Fruit fly (Drosophila melanogaster) whole organism: ENCODE data around the gene Arr2.

Experiments
- CG8478 ChIP-seq: fragments of >200 bp; optimal IDR thresholded peaks from 2 replicates; lab custom pipeline; 2018; ENCODE audit warnings: inconsistent platforms
- pan ChIP-seq: fragments of >200 bp; optimal IDR thresholded peaks from 2 replicates; lab custom pipeline; 2017
- psq ChIP-seq: fragments of >200 bp; optimal IDR thresholded peaks from 2 replicates; lab custom pipeline; 2017
- usp ChIP-seq: fragments of >200 bp; optimal IDR thresholded peaks from 2 replicates; lab custom pipeline; 2017; ENCODE audit warnings: missing biosample characterization, missing genetic modification characterization, mixed read lengths

DNA sequence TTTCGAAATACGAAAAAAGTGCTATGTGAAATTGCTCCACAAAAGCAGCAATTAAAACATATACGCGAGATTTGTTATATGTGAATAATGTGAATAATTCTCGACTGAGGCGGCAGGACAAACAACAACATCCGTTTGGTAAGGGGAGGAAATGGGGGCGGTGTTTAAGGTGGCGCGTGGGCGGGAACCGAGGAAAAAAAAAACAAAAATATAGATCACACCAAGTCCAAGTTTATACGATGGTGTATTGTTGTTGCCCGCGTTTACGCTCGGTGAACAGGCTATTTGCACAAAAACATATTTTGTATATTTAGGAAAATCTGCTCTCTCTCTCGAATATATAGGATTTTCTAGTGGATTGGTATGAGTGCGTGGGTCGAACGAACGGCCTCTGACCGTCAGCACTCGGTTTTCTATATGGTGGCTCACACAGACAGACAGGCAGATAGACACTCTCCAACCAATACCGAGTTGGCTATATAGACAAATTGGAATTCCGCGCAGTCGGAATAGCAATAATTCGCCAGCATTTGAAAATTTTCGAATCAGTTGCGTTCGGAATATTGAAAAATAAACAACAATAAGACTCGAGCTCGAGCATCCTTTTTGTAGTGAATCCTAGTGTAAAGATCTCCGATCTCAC, 18.9 kb downstream of the Arr2 start:
- no peak for TF ChIP-seq psq (lab: Kevin White, UChicago)
- TF ChIP-seq pan (lab: Kevin White, UChicago), result no peak
- no peak for TF ChIP-seq CG8478
- no peak for TF ChIP-seq usp (GFP tag; lab: Kevin White, UChicago)
